Worm (Caenorhabditis elegans): ENCODE data around the gene gst-40.

gst-40 gene

DNA sequence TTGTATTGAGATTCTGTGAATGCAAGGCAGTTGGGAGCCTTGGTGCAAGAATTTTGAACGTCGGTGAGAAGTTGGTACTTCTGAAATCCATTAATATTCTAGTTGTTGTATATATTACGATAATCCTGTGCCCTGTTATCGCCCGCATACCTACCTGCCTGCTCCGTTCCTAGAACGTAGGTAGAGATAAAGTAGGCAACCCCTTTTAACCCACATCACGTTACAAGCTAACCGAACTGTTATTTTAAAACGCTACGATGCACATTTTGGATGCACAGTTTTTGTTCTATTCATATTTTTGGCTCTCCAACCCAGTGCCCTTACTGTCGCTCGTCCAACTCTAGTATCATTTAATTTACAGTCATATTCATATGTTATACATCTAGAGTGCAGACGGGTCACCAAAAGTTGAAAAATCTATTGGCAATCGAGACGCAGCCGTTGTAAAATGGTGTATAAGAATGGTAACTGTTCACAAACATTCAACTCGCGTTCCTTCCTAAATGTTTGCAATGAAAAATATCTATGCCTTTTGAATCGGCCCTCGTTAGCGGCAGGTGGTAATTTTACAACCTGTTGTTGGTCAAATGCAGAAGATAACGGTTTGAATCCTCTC is 5.8 kb upstream of the gst-40 start:
- TF ChIP-seq him-1 (tag; optimal IDR thresholded peaks at IDR 0.05) (no peak), F57A8.1 (GFP tag; optimal IDR thresholded peaks at IDR 0.05) (no peak), lin-26 (GFP tag; IDR thresholded peaks at IDR 0.05) (no peak), nfyb-1 (GFP tag; IDR thresholded peaks at IDR 0.05) (no peak), F22D6.2 (tag; optimal IDR thresholded peaks at IDR 0.05) (no peak), T26A5.8 (tag; optimal IDR thresholded peaks at IDR 0.05) (no peak), nfya-1 (tag; optimal IDR thresholded peaks at IDR 0.05; ENCODE audit: borderline replicate concordance, insufficient read depth) (no peak), madf-10 (tag; optimal IDR thresholded peaks at IDR 0.05) (no peak), lin-54 (GFP tag; optimal IDR thresholded peaks at IDR 0.05) (no peak)

DNA sequence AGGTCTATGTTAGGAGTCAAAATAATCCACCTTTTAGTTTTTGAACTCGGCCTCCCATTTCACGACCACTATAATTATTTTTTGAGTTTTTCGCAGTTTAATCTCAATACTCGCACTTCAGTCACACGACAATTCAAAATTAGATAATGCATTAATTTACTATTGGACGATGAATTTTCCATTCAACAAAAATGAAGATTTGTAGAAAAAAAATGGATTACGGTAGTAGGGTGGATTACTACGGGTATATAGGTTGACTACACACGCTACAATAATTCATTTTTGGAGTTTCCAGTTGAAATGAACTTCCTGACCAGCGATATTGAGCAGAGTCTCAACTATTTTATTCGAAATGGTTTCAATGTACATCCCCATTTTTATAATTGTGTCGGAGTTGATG is 3.9 kb upstream of the gst-40 start, which contains the start of gene srt-23:
srt-23 (plus strand) TSS at position 301 of the 400 bp plus-strand sequence.
- no peak for TF ChIP-seq ztf-3 (GFP tag; optimal IDR thresholded peaks at IDR 0.05)
- no peak for TF ChIP-seq F55B11.4 (tag; optimal IDR thresholded peaks at IDR 0.05; ENCODE audit: borderline replicate concordance, insufficient read depth)
- no peak for TF ChIP-seq F39B2.1 (GFP tag; IDR thresholded peaks at IDR 0.05)
- no peak for TF ChIP-seq chd-7 (tag; optimal IDR thresholded peaks at IDR 0.05)
- TF ChIP-seq madf-3 (GFP tag; IDR thresholded peaks at IDR 0.05): no peak
- TF ChIP-seq somi-1 (GFP tag; optimal IDR thresholded peaks at IDR 0.05): no peak
- no peak for TF ChIP-seq cebp-1 (GFP tag; IDR thresholded peaks at IDR 0.05)
- no peak for TF ChIP-seq cebp-1 (tag; optimal IDR thresholded peaks at IDR 0.05)
- no peak for TF ChIP-seq K12H6.12 (tag; optimal IDR thresholded peaks at IDR 0.05)
- TF ChIP-seq T07F8.4 (tag; optimal IDR thresholded peaks at IDR 0.05): no peak
- TF ChIP-seq B0035.1 (tag; optimal IDR thresholded peaks at IDR 0.05): no peak
- TF ChIP-seq ceh-27 (GFP tag; optimal IDR thresholded peaks at IDR 0.05): no peak
- no peak for TF ChIP-seq ceh-91 (GFP tag; IDR thresholded peaks at IDR 0.05)
- TF ChIP-seq mxl-1 (tag; optimal IDR thresholded peaks at IDR 0.05): no peak
- TF ChIP-seq lir-1 (GFP tag; conservative IDR thresholded peaks at IDR 0.05): no peak

DNA sequence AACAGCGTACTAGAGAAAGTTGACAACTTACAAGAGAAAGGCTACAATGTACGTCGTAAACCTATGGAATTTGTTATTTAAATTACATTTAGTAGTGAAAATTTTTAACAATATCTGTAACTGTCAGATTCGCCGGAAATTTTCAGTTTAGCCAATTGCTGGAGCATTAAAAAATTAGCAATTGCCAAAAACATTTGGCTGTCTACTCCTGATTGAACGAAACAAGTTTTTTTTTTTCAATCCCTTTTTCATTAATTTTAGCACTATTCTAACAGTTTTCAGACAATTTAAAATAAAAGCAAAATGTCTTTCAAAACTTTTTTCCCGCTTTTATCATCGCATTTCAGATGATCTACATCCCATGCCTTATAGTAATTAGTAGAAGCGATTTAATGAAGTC is 3.3 kb upstream of the gst-40 start:
- no peak for TF ChIP-seq ztf-22 (GFP tag; optimal IDR thresholded peaks at IDR 0.05)
- no peak for TF ChIP-seq snpc-1.1 (tag; optimal IDR thresholded peaks at IDR 0.05; ENCODE audit: insufficient read depth)
- TF ChIP-seq lsy-27 (tag; optimal IDR thresholded peaks at IDR 0.05; ENCODE audit: borderline replicate concordance, insufficient read depth): no peak

DNA sequence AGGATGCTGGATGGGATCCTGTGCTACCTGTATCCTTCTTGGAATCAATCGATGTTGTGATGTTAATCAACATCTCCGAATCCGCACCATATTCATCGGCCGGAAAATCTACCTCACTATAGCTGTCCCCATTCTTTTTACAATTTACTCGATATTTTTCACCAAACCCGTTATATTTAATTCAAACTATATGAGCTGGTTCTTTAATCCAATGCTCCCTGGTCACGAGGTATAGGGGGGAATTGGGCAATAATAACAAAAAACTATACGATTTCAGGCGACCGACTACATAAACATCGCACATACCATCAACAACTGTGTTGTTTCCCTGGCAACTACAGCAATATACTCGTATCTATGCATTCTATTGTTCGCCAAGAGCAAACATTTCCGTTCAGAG is 2.8 kb upstream of the gst-40 start:
- no peak for TF ChIP-seq athp-1 (tag; optimal IDR thresholded peaks at IDR 0.05)
- TF ChIP-seq somi-1 (GFP tag; optimal IDR thresholded peaks at IDR 0.05): no peak
- no peak for TF ChIP-seq dpff-1 (tag; optimal IDR thresholded peaks at IDR 0.05)
- TF ChIP-seq lir-1 (GFP tag; conservative IDR thresholded peaks at IDR 0.05): no peak
- no peak for TF ChIP-seq mxl-1 (tag; optimal IDR thresholded peaks at IDR 0.05)
- no peak for TF ChIP-seq F55B11.4 (tag; optimal IDR thresholded peaks at IDR 0.05; ENCODE audit: borderline replicate concordance, insufficient read depth)
- no peak for TF ChIP-seq lsy-27 (tag; optimal IDR thresholded peaks at IDR 0.05; ENCODE audit: borderline replicate concordance, insufficient read depth)
- no peak for TF ChIP-seq K11D2.4 (GFP tag; IDR thresholded peaks at IDR 0.05)
- TF ChIP-seq lin-40 (tag; optimal IDR thresholded peaks at IDR 0.05): no peak
- TF ChIP-seq nhr-120 (GFP tag; IDR thresholded peaks at IDR 0.05): no peak
- TF ChIP-seq nfya-2 (GFP tag; IDR thresholded peaks at IDR 0.05): no peak
- no peak for TF ChIP-seq tbp1 (GFP tag; optimal IDR thresholded peaks at IDR 0.05)
- no peak for TF ChIP-seq snpc-4 (GFP tag; optimal IDR thresholded peaks at IDR 0.05)
- no peak for TF ChIP-seq snpc-4 (tag; optimal IDR thresholded peaks at IDR 0.05)
- no peak for TF ChIP-seq ceh-27 (GFP tag; optimal IDR thresholded peaks at IDR 0.05)
- TF ChIP-seq rpc-1 (optimal IDR thresholded peaks at IDR 0.05): no peak
- TF ChIP-seq rpc-1 (tag; optimal IDR thresholded peaks at IDR 0.05): no peak
- no peak for TF ChIP-seq F39B2.1 (GFP tag; IDR thresholded peaks at IDR 0.05)
- TF ChIP-seq madf-8 (GFP tag; conservative IDR thresholded peaks at IDR 0.05): no peak
- TF ChIP-seq fkh-3 (tag; optimal IDR thresholded peaks at IDR 0.05): no peak
- no peak for TF ChIP-seq nhr-80 (tag; optimal IDR thresholded peaks at IDR 0.05)
